Worm (Caenorhabditis elegans) whole organism, L1 larva: ENCODE results near the gene C36E8.6.

ENCODE experiments used
- dpl-1 ChIP-seq, 3 experiments: fragments of 150-350 bp in 2 of 3; sonication (generic microtip) in 1 of 3; optimal IDR thresholded peaks; 2 replicates each; lab custom pipeline; 2014 to 2017; ENCODE audit warnings: missing biosample characterization in 3 of 3, missing genetic modification characterization in 3 of 3, missing genetic modification reagents in 3 of 3
- unc-130 ChIP-seq: fragments of 150-350 bp; optimal IDR thresholded peaks from 2 replicates; lab custom pipeline; 2017; ENCODE audit warnings: missing biosample characterization, missing genetic modification characterization, inconsistent platforms

- no peak for TF ChIP-seq dpl-1 (GFP tag; optimal IDR thresholded peaks at IDR 0.05; lab: Kevin White, UChicago)
- TF ChIP-seq unc-130 (tag; lab: Kevin White, UChicago), result no peak
Observed at ce11 chrIII:4005446-4006192, 17.8 kb downstream of the C36E8.6 start, which contains the start of gene pxd-1.
